Fruit fly (Drosophila melanogaster) whole organism, embryonic: ENCODE measurements around the gene dyl.

ENCODE experiments used
- ATbp ChIP-seq: fragments of 200-800 bp; sonication (Bioruptor generic); optimal IDR thresholded peaks from 2 replicates; lab custom pipeline; 2017; ENCODE audit warnings: missing biosample characterization, mild to moderate bottlenecking, missing genetic modification characterization, missing genetic modification reagents
- Antp ChIP-seq: fragments of 200-800 bp; sonication (Bioruptor generic); optimal IDR thresholded peaks from 3 replicates; lab custom pipeline; 2016; ENCODE audit warnings: missing biosample characterization, missing genetic modification characterization
- CG10147 ChIP-seq: fragments of 200-800 bp; sonication (Bioruptor generic); optimal IDR thresholded peaks from 2 replicates; lab custom pipeline; 2019; ENCODE audit warnings: missing biosample characterization, mild to moderate bottlenecking, missing genetic modification characterization, moderate library complexity
- CG10321 ChIP-seq: fragments of 200-800 bp; sonication (Bioruptor generic); IDR thresholded peaks from 2 replicates; pipeline ENCODE4 v1.3.6; 2022; ENCODE audit warnings: missing biosample characterization, missing genetic modification characterization
- CG12071 ChIP-seq: fragments of 200-800 bp; sonication (Bioruptor generic); optimal IDR thresholded peaks from 3 replicates; lab custom pipeline; 2018; ENCODE audit warnings: missing biosample characterization, mild to moderate bottlenecking, missing genetic modification characterization
- CG12769 ChIP-seq: fragments of 200-800 bp; sonication (Bioruptor generic); optimal IDR thresholded peaks from 2 replicates; lab custom pipeline; 2019; ENCODE audit warnings: missing biosample characterization, mild to moderate bottlenecking, missing genetic modification characterization, moderate library complexity
- CG13894 ChIP-seq: fragments of 200-800 bp; sonication (Bioruptor generic); optimal IDR thresholded peaks from 3 replicates; lab custom pipeline; 2018; ENCODE audit warnings: missing biosample characterization, mild to moderate bottlenecking, missing genetic modification characterization, moderate library complexity
- CG14014 ChIP-seq: fragments of 200-800 bp; sonication (Bioruptor generic); IDR thresholded peaks from 2 replicates; pipeline ENCODE4 v1.3.6; 2022; ENCODE audit warnings: missing biosample characterization, missing genetic modification characterization
- CG15011 ChIP-seq: fragments of 200-800 bp; sonication (Bioruptor generic); optimal IDR thresholded peaks from 3 replicates; lab custom pipeline; 2018; ENCODE audit warnings: missing biosample characterization, mild to moderate bottlenecking, missing genetic modification characterization
- CG17359 ChIP-seq: fragments of 200-800 bp; sonication (Bioruptor generic); optimal IDR thresholded peaks from 3 replicates; lab custom pipeline; 2018; ENCODE audit warnings: missing biosample characterization, mild to moderate bottlenecking, missing genetic modification characterization, moderate library complexity
- CG17361 ChIP-seq: fragments of 200-800 bp; sonication (Bioruptor generic); IDR thresholded peaks from 3 replicates; pipeline ENCODE4 v1.3.6; 2022; ENCODE audit warnings: missing biosample characterization, missing genetic modification characterization
- CG17568 ChIP-seq: fragments of 200-800 bp; sonication (Bioruptor generic); optimal IDR thresholded peaks from 2 replicates; lab custom pipeline; 2018; ENCODE audit warnings: missing biosample characterization, mild to moderate bottlenecking, missing genetic modification characterization, moderate library complexity
- CG18599 ChIP-seq: fragments of 200-800 bp; sonication (Bioruptor generic); optimal IDR thresholded peaks from 3 replicates; lab custom pipeline; 2017; ENCODE audit warnings: missing biosample characterization, missing genetic modification characterization, mild to moderate bottlenecking, moderate library complexity, missing genetic modification reagents
- CG2678 ChIP-seq: fragments of 200-800 bp; sonication (Bioruptor generic); optimal IDR thresholded peaks from 3 replicates; lab custom pipeline; 2019; ENCODE audit warnings: missing biosample characterization, mild to moderate bottlenecking, missing genetic modification characterization, moderate library complexity
- CG31441 ChIP-seq: fragments of 200-800 bp; sonication (Bioruptor generic); IDR thresholded peaks from 2 replicates; pipeline ENCODE4 v1.3.6; 2022; ENCODE audit warnings: missing biosample characterization, missing genetic modification characterization
- CG3407 ChIP-seq: fragments of 200-800 bp; sonication (Bioruptor generic); optimal IDR thresholded peaks from 2 replicates; lab custom pipeline; 2018; ENCODE audit warnings: missing biosample characterization, mild to moderate bottlenecking, missing genetic modification characterization
- CG3847 ChIP-seq: fragments of 200-800 bp; sonication (Bioruptor generic); IDR thresholded peaks from 2 replicates; pipeline ENCODE4 v1.3.6; 2022; ENCODE audit warnings: missing biosample characterization, missing genetic modification characterization
- CG5953 ChIP-seq: fragments of 200-800 bp; sonication (Bioruptor generic); IDR thresholded peaks from 2 replicates; pipeline ENCODE4 v1.3.6; 2022; ENCODE audit warnings: missing biosample characterization, missing genetic modification characterization
- CG6765 ChIP-seq: fragments of 200-800 bp; sonication (Bioruptor generic); optimal IDR thresholded peaks from 3 replicates; lab custom pipeline; 2017; ENCODE audit warnings: missing biosample characterization, mild to moderate bottlenecking, missing genetic modification characterization
- CG6791 ChIP-seq: fragments of 200-800 bp; sonication (Bioruptor generic); IDR thresholded peaks from 3 replicates; pipeline ENCODE4 v1.3.6; 2022; ENCODE audit warnings: missing biosample characterization, missing genetic modification characterization; ENCODE audit not compliant: partially characterized antibody
- CG7357 ChIP-seq: fragments of 200-800 bp; sonication (Bioruptor generic); IDR thresholded peaks from 3 replicates; pipeline ENCODE4 v1.3.6; 2022; ENCODE audit warnings: missing biosample characterization, missing genetic modification characterization
- CG8924 ChIP-seq: fragments of 200-800 bp; optimal IDR thresholded peaks from 3 replicates; lab custom pipeline; 2019; ENCODE audit warnings: missing biosample characterization, mild to moderate bottlenecking, missing genetic modification characterization, moderate library complexity
- CG9727 ChIP-seq: fragments of 200-800 bp; sonication (Bioruptor generic); optimal IDR thresholded peaks from 3 replicates; lab custom pipeline; 2017; ENCODE audit warnings: missing biosample characterization, mild to moderate bottlenecking, missing genetic modification characterization
- CG9932 ChIP-seq: fragments of 200-800 bp; sonication (Bioruptor generic); IDR thresholded peaks from 2 replicates; pipeline ENCODE4 v1.3.6; 2022; ENCODE audit warnings: missing biosample characterization, missing genetic modification characterization
- CoRest ChIP-seq: fragments of 200-800 bp; sonication (Bioruptor generic); optimal IDR thresholded peaks from 3 replicates; lab custom pipeline; 2018; ENCODE audit warnings: missing biosample characterization, mild to moderate bottlenecking, missing genetic modification characterization, moderate library complexity
- Dref ChIP-seq: fragments of 200-800 bp; sonication (Bioruptor generic); IDR thresholded peaks from 2 replicates; pipeline ENCODE4 v1.3.6; 2022; ENCODE audit warnings: missing biosample characterization, missing genetic modification characterization
- Fer1 ChIP-seq: fragments of 200-800 bp; sonication (Bioruptor generic); optimal IDR thresholded peaks from 2 replicates; lab custom pipeline; 2017; ENCODE audit warnings: missing biosample characterization, mild to moderate bottlenecking, missing genetic modification characterization
- Fer3 ChIP-seq: fragments of 200-800 bp; sonication (Bioruptor generic); optimal IDR thresholded peaks from 2 replicates; lab custom pipeline; 2018; ENCODE audit warnings: missing biosample characterization, mild to moderate bottlenecking, missing genetic modification characterization, moderate library complexity
- Gug ChIP-seq: fragments of 200-800 bp; sonication (Bioruptor generic); IDR thresholded peaks from 4 replicates; pipeline ENCODE4 v1.3.6; 2022; ENCODE audit warnings: missing biosample characterization, missing genetic modification characterization
- H2.0 ChIP-seq: fragments of 200-800 bp; sonication (Bioruptor generic); IDR thresholded peaks from 2 replicates; pipeline ENCODE4 v1.3.6; 2022; ENCODE audit warnings: missing biosample characterization, missing genetic modification characterization
- Hand ChIP-seq: fragments of 200-800 bp; sonication (Bioruptor generic); optimal IDR thresholded peaks from 2 replicates; lab custom pipeline; 2017; ENCODE audit warnings: mild to moderate bottlenecking, missing biosample characterization, missing genetic modification reagents, missing genetic modification characterization
- Hmr ChIP-seq: fragments of 200-800 bp; sonication (Bioruptor generic); optimal IDR thresholded peaks from 3 replicates; lab custom pipeline; 2017; ENCODE audit warnings: mild to moderate bottlenecking, missing biosample characterization, missing genetic modification reagents, missing genetic modification characterization
- NFAT ChIP-seq: fragments of 200-800 bp; sonication (Bioruptor generic); IDR thresholded peaks from 2 replicates; pipeline ENCODE4 v1.3.6; 2022; ENCODE audit warnings: missing biosample characterization, missing genetic modification characterization
- Scr ChIP-seq: fragments of 200-800 bp; sonication (Bioruptor generic); IDR thresholded peaks from 2 replicates; pipeline ENCODE4 v1.3.6; 2022; ENCODE audit warnings: missing biosample characterization, missing genetic modification characterization; ENCODE audit not compliant: partially characterized antibody
- Tbp ChIP-seq: fragments of >200 bp; optimal IDR thresholded peaks from 2 replicates; lab custom pipeline; 2018; ENCODE audit warnings: missing biosample characterization, missing genetic modification characterization
- Xbp1 ChIP-seq: fragments of 200-800 bp; sonication (Bioruptor generic); optimal IDR thresholded peaks from 3 replicates; lab custom pipeline; 2016; ENCODE audit warnings: missing biosample characterization, mild to moderate bottlenecking, missing genetic modification characterization
- YL-1 ChIP-seq: fragments of 200-800 bp; sonication (Bioruptor generic); optimal IDR thresholded peaks from 3 replicates; lab custom pipeline; 2017; ENCODE audit warnings: missing biosample characterization, mild to moderate bottlenecking, missing genetic modification characterization
- bcd ChIP-seq: fragments of 200-800 bp; sonication (Bioruptor generic); optimal IDR thresholded peaks from 2 replicates; lab custom pipeline; 2017; ENCODE audit warnings: missing biosample characterization, mild to moderate bottlenecking, missing genetic modification characterization
- bsh ChIP-seq, 2 experiments: fragments of 200-800 bp; sonication (Bioruptor generic); optimal IDR thresholded peaks; 2 replicates each; lab custom pipeline; 2017 to 2018; ENCODE audit warnings: mild to moderate bottlenecking in 2 of 2, missing biosample characterization in 2 of 2, missing genetic modification characterization in 2 of 2, moderate library complexity in 1 of 2
- dimm ChIP-seq: fragments of 200-800 bp; sonication (Bioruptor generic); IDR thresholded peaks from 2 replicates; pipeline ENCODE4 v1.3.6; 2022; ENCODE audit warnings: missing biosample characterization, missing genetic modification characterization
- dmrt99B ChIP-seq: fragments of 200-800 bp; sonication (Bioruptor generic); optimal IDR thresholded peaks from 2 replicates; lab custom pipeline; 2018; ENCODE audit warnings: missing biosample characterization, mild to moderate bottlenecking, missing genetic modification characterization, moderate library complexity
- jumu ChIP-seq: fragments of 200-800 bp; sonication (Bioruptor generic); optimal IDR thresholded peaks from 3 replicates; lab custom pipeline; 2016; ENCODE audit warnings: missing biosample characterization, missing genetic modification characterization
- phol ChIP-seq: fragments of 200-800 bp; sonication (Bioruptor generic); optimal IDR thresholded peaks from 3 replicates; lab custom pipeline; 2018; ENCODE audit warnings: missing biosample characterization, mild to moderate bottlenecking, missing genetic modification characterization, moderate library complexity
- pum ChIP-seq: fragments of 200-800 bp; sonication (Bioruptor generic); optimal IDR thresholded peaks from 2 replicates; lab custom pipeline; 2016; ENCODE audit warnings: missing biosample characterization, missing genetic modification characterization
- ranshi ChIP-seq: fragments of 200-800 bp; sonication (Bioruptor generic); IDR thresholded peaks from 2 replicates; pipeline ENCODE4 v1.3.6; 2022; ENCODE audit warnings: missing biosample characterization, missing genetic modification characterization
- salm ChIP-seq: fragments of 200-800 bp; sonication (Bioruptor generic); optimal IDR thresholded peaks from 2 replicates; lab custom pipeline; 2018; ENCODE audit warnings: missing biosample characterization, mild to moderate bottlenecking, missing genetic modification characterization
- sens ChIP-seq: fragments of 200-800 bp; sonication (Bioruptor generic); peaks from one replicate; lab custom pipeline; 2016; ENCODE audit warnings: missing biosample characterization, missing genetic modification characterization
- sima ChIP-seq: fragments of 200-800 bp; sonication (Bioruptor generic); optimal IDR thresholded peaks from 2 replicates; lab custom pipeline; 2016; ENCODE audit warnings: missing biosample characterization, missing genetic modification characterization
- sob ChIP-seq: fragments of 200-800 bp; sonication (Bioruptor generic); IDR thresholded peaks from 2 replicates; pipeline ENCODE4 v1.3.6; 2022; ENCODE audit warnings: missing biosample characterization, missing genetic modification characterization
- sqz ChIP-seq: fragments of 200-800 bp; sonication (Bioruptor generic); optimal IDR thresholded peaks from 3 replicates; lab custom pipeline; 2018; ENCODE audit warnings: missing biosample characterization, mild to moderate bottlenecking, missing genetic modification characterization

Gene dyl

DNA sequence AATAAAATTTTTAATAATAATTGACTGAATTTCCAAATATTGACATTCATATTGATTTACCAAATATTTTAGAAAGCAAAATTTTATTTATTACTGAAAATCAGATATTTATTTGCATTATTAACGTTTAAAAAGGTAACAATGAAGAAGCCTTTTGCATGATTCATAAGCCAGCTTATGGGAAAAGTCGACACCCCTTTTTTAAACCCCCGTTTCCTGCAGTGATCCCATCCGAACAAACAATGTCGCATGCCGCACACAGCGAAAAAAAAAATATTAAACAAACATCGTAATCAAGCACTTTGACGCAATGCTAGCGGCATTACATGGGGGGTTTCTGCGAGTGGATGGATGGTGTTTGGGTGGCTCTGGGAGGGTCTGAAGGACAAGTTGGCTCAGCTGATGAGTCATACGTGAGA is 46.1 kb upstream of the dyl start (continued):
- TF ChIP-seq CG17361 (GFP tag; lab: Robert Waterston, UW) (no peak; the same call in 2 of the 3 replicates), dmrt99B (peak; percentile 75), CG9727 (GFP tag; lab: Kevin White, UChicago) (peak; percentile 33), CoRest (tag; lab: Kevin White, UChicago) (peak; percentile 44), phol (tag; lab: Kevin White, UChicago) (no peak), jumu (GFP tag; lab: Kevin White, UChicago) (peak; percentile 53), CG2678 (tag; lab: Kevin White, UChicago) (peak; percentile 61), CG12071 (GFP tag; lab: Kevin White, UChicago) (peak; percentile 65), Scr (GFP tag; lab: Robert Waterston, UW) (no peak), CG15011 (GFP tag; lab: Kevin White, UChicago) (no peak), bsh (GFP tag; optimal IDR thresholded peaks at IDR 0.05; lab: Kevin White, UChicago) (peak in 1 of 2 experiments; percentile 8), Antp (peak; percentile 62), CG17359 (tag; lab: Kevin White, UChicago) (peak; percentile 56), Hand (GFP tag; lab: Kevin White, UChicago) (no peak), CG9932 (0 out of 2 replicates have a peak, but pooled peaks have one; percentile 31), CG3847 (GFP tag; lab: Robert Waterston, UW) (no peak), dimm (GFP tag; lab: Robert Waterston, UW) (no peak), H2.0 (GFP tag; lab: Robert Waterston, UW) (no peak), sqz (GFP tag; lab: Kevin White, UChicago) (peak; percentile 53), CG18599 (GFP tag; lab: Kevin White, UChicago) (peak; percentile 65), bcd (peak; percentile 46), Gug (GFP tag; lab: Robert Waterston, UW) (peak; percentile 51; the same call in 2 of the 4 replicates), CG13894 (tag; lab: Kevin White, UChicago) (peak; percentile 13), CG14014 (GFP tag; lab: Robert Waterston, UW) (peak; percentile 36; the same call in 1 of the 2 replicates), CG6791 (GFP tag; lab: Robert Waterston, UW) (peak; percentile 34; the same call in 1 of the 3 replicates), CG31441 (peak; percentile 53), Fer3 (tag; lab: Kevin White, UChicago) (peak; percentile 28), CG7357 (0 out of 3 replicates have a peak, but pooled peaks have one; percentile 11), YL-1 (GFP tag; lab: Kevin White, UChicago) (no peak), sima (GFP tag; lab: Kevin White, UChicago) (no peak), CG10147 (GFP tag; lab: Kevin White, UChicago) (peak; percentile 46), Dref (GFP tag; lab: Robert Waterston, UW) (no peak), Xbp1 (GFP tag; lab: Kevin White, UChicago) (peak; percentile 5), ATbp (peak; percentile 69), CG10321 (no peak), Fer1 (GFP tag; lab: Kevin White, UChicago) (peak; percentile 41), CG8924 (peak; percentile 36), sob (GFP tag; lab: Robert Waterston, UW) (peak; percentile 52), Tbp (GFP tag; lab: Kevin White, UChicago) (no peak), CG6765 (GFP tag; lab: Kevin White, UChicago) (no peak), Hmr (GFP tag; lab: Kevin White, UChicago) (peak; percentile 71), CG3407 (peak; percentile 10), salm (tag; lab: Kevin White, UChicago) (no peak), ranshi (GFP tag; lab: Robert Waterston, UW) (0 out of 2 replicates have a peak, but pooled peaks have one; percentile 12), pum (peak; percentile 30), CG12769 (tag; lab: Kevin White, UChicago) (peak; percentile 30), CG17568 (GFP tag; lab: Kevin White, UChicago) (peak; percentile 4), CG5953 (GFP tag; lab: Robert Waterston, UW) (peak; percentile 29; the same call in 1 of the 2 replicates), NFAT (GFP tag; lab: Robert Waterston, UW) (peak; percentile 56; the same call in 1 of the 2 replicates), sens (GFP tag; lab: Kevin White, UChicago) (peak; percentile 60)
